Worm (Caenorhabditis elegans): ENCODE results near the gene egl-44.

DNA sequence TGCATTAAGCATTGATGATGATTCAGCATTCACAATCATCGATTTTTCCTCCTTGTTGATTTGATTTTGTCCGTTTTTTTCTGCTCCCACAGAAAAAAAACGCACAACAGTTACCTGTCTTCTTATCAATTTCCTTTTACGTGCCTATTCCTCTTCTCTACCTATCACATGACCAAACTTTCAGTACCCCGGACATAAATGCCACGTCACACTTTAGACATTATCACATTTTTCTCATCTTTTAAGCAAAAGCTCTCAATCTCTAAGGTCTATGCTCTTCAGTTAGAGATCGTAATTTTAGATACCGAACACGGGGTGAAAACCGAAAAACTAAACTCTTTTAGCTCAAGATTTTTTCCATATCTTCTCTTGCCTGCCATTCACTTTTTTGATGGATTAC is 7.4 kb downstream of the egl-44 start:
- TF ChIP-seq ama-1 (optimal IDR thresholded peaks at IDR 0.05) (no peak), snpc-4 (tag; optimal IDR thresholded peaks at IDR 0.05) (no peak), R02D3.7 (tag; optimal IDR thresholded peaks at IDR 0.05) (no peak), unc-62 (GFP tag; optimal IDR thresholded peaks at IDR 0.05) (no peak), fkh-2 (tag; optimal IDR thresholded peaks at IDR 0.05) (no peak), nhr-76 (tag; optimal IDR thresholded peaks at IDR 0.05) (no peak), fos-1 (tag; optimal IDR thresholded peaks at IDR 0.05) (no peak), elt-3 (tag; optimal IDR thresholded peaks at IDR 0.05) (no peak), skn-1 (tag; optimal IDR thresholded peaks at IDR 0.05) (no peak), daf-12 (tag; optimal IDR thresholded peaks at IDR 0.05) (no peak), ceh-9 (tag; optimal IDR thresholded peaks at IDR 0.05) (no peak), lin-15B (tag; optimal IDR thresholded peaks at IDR 0.05) (no peak)
